Worm (Caenorhabditis elegans) whole organism, young adult: ENCODE data around the gene cdk-1.

Experiments used
- B0019.2 ChIP-seq: fragments of 200-800 bp; sonication (Bioruptor generic); conservative IDR thresholded peaks from 2 replicates; pipeline ENCODE4 v1.3.6; 2022; ENCODE audit warnings: missing genetic modification reagents, missing genetic modification characterization, missing compliant biosample characterization
- F23B12.7 ChIP-seq: sonication (generic microtip); optimal IDR thresholded peaks from 2 replicates; lab custom pipeline; 2017; ENCODE audit warnings: missing genetic modification characterization, mild to moderate bottlenecking, missing compliant biosample characterization, antibody characterized with exemption, moderate library complexity; ENCODE audit not compliant: insufficient read depth
- F33H1.4 ChIP-seq: fragments of 200-800 bp; sonication (Bioruptor generic); IDR thresholded peaks from 2 replicates; pipeline ENCODE4 v1.3.6; 2022; ENCODE audit warnings: missing genetic modification reagents, missing genetic modification characterization, missing compliant biosample characterization
- F39B2.1 ChIP-seq: fragments of 200-800 bp; sonication (Bioruptor generic); IDR thresholded peaks from 2 replicates; pipeline ENCODE4 v1.3.6; 2022; ENCODE audit warnings: missing genetic modification reagents, missing genetic modification characterization, missing compliant biosample characterization
- F52B5.7 ChIP-seq: sonication (generic microtip); optimal IDR thresholded peaks from 2 replicates; lab custom pipeline; 2016; ENCODE audit warnings: mild to moderate bottlenecking, missing genetic modification characterization, missing compliant biosample characterization
- K11D2.4 ChIP-seq: fragments of 200-800 bp; sonication (Bioruptor generic); IDR thresholded peaks from 2 replicates; pipeline ENCODE4 v1.3.6; 2022; ENCODE audit warnings: missing genetic modification reagents, missing genetic modification characterization, missing compliant biosample characterization
- Y53F4B.3 ChIP-seq: fragments of 200-800 bp; sonication (Bioruptor generic); IDR thresholded peaks from 2 replicates; pipeline ENCODE4 v1.3.6; 2022; ENCODE audit warnings: missing genetic modification reagents, missing genetic modification characterization, missing compliant biosample characterization
- Y56A3A.18 ChIP-seq: fragments of 200-800 bp; sonication (Bioruptor generic); IDR thresholded peaks from 2 replicates; pipeline ENCODE4 v1.3.6; 2022; ENCODE audit warnings: missing genetic modification reagents, missing genetic modification characterization, missing compliant biosample characterization
- Y79H2A.3 ChIP-seq: fragments of 200-800 bp; sonication (Bioruptor generic); conservative IDR thresholded peaks from 2 replicates; pipeline ENCODE4 v1.3.6; 2022; ENCODE audit warnings: missing genetic modification reagents, missing genetic modification characterization, missing compliant biosample characterization
- ama-1 ChIP-seq, 3 experiments: fragments of 150-350 bp in 1 of 3; sonication (generic microtip) in 2 of 3; optimal IDR thresholded peaks; 2 replicates each; lab custom pipeline; 2014 to 2018; ENCODE audit warnings: missing biosample characterization in 2 of 3, missing genetic modification characterization in 2 of 3, missing genetic modification reagents in 2 of 3
- aptf-3 ChIP-seq: fragments of 200-800 bp; sonication (Bioruptor generic); IDR thresholded peaks from 2 replicates; pipeline ENCODE4 v1.3.6; 2022; ENCODE audit warnings: missing genetic modification characterization, missing compliant biosample characterization
- atf-7 ChIP-seq: sonication (generic microtip); optimal IDR thresholded peaks from 2 replicates; lab custom pipeline; 2017; ENCODE audit warnings: mild to moderate bottlenecking, missing genetic modification characterization, missing compliant biosample characterization
- athp-1 ChIP-seq: sonication (generic microtip); optimal IDR thresholded peaks from 2 replicates; lab custom pipeline; 2017; ENCODE audit warnings: mild to moderate bottlenecking, missing genetic modification characterization, missing compliant biosample characterization
- attf-5 ChIP-seq: fragments of 200-800 bp; sonication (Bioruptor generic); optimal IDR thresholded peaks from 2 replicates; lab custom pipeline; 2018; ENCODE audit warnings: mild to moderate bottlenecking, missing genetic modification characterization, missing compliant biosample characterization
- attf-6 ChIP-seq: fragments of 200-800 bp; sonication (Bioruptor generic); IDR thresholded peaks from 2 replicates; pipeline ENCODE4 v1.3.6; 2022; ENCODE audit warnings: missing genetic modification reagents, missing genetic modification characterization, missing compliant biosample characterization
- bed-1 ChIP-seq: fragments of 200-800 bp; sonication (Bioruptor generic); IDR thresholded peaks from 2 replicates; pipeline ENCODE4 v1.3.6; 2022; ENCODE audit warnings: missing genetic modification reagents, missing genetic modification characterization, missing compliant biosample characterization
- bed-2 ChIP-seq: fragments of 200-800 bp; sonication (Bioruptor generic); IDR thresholded peaks from 2 replicates; pipeline ENCODE4 v1.3.6; 2022; ENCODE audit warnings: missing genetic modification reagents, missing genetic modification characterization, missing compliant biosample characterization
- ceh-40 ChIP-seq: fragments of 200-800 bp; sonication (Bioruptor generic); IDR thresholded peaks from 2 replicates; pipeline ENCODE4 v1.3.6; 2022; ENCODE audit warnings: missing genetic modification characterization, missing compliant biosample characterization
- ceh-79 ChIP-seq: sonication (generic microtip); optimal IDR thresholded peaks from 2 replicates; lab custom pipeline; 2017; ENCODE audit warnings: mild to moderate bottlenecking, missing genetic modification characterization, missing compliant biosample characterization
- die-1 ChIP-seq: sonication (generic microtip); optimal IDR thresholded peaks from 2 replicates; lab custom pipeline; 2016; ENCODE audit warnings: missing genotype, mild to moderate bottlenecking, missing genetic modification characterization, missing compliant biosample characterization
- dox-1 ChIP-seq: fragments of 200-800 bp; sonication (Bioruptor generic); IDR thresholded peaks from 2 replicates; pipeline ENCODE4 v1.3.6; 2022; ENCODE audit warnings: missing genetic modification reagents, missing genetic modification characterization, missing compliant biosample characterization
- dpff-1 ChIP-seq: sonication (generic microtip); optimal IDR thresholded peaks from 2 replicates; lab custom pipeline; 2017; ENCODE audit warnings: mild to moderate bottlenecking, missing genetic modification characterization, missing compliant biosample characterization
- efl-1 ChIP-seq: fragments of 150-350 bp; optimal IDR thresholded peaks from 2 replicates; lab custom pipeline; 2014; ENCODE audit warnings: missing biosample characterization, missing genetic modification reagents, missing genetic modification characterization
- egl-18 ChIP-seq: fragments of 200-800 bp; sonication (Bioruptor generic); IDR thresholded peaks from 2 replicates; pipeline ENCODE4 v1.3.6; 2022; ENCODE audit warnings: missing genetic modification reagents, missing genetic modification characterization, missing compliant biosample characterization
- ekl-4 ChIP-seq: fragments of 200-800 bp; sonication (Bioruptor generic); IDR thresholded peaks from 2 replicates; pipeline ENCODE4 v1.3.6; 2022; ENCODE audit warnings: missing genetic modification reagents, missing genetic modification characterization, missing compliant biosample characterization
- ets-4 ChIP-seq: fragments of 200-800 bp; sonication (Bioruptor generic); optimal IDR thresholded peaks from 2 replicates; lab custom pipeline; 2018; ENCODE audit warnings: mild to moderate bottlenecking, missing genetic modification characterization, missing compliant biosample characterization
- hlh-12 ChIP-seq: sonication (generic microtip); optimal IDR thresholded peaks from 2 replicates; lab custom pipeline; 2016; ENCODE audit warnings: missing genetic modification characterization, missing compliant biosample characterization
- hlh-26 ChIP-seq: fragments of 200-800 bp; sonication (Bioruptor generic); conservative IDR thresholded peaks from 2 replicates; pipeline ENCODE4 v1.3.6; 2022; ENCODE audit warnings: missing genetic modification reagents, missing genetic modification characterization, missing compliant biosample characterization
- hmg-20 ChIP-seq: fragments of 200-800 bp; sonication (Bioruptor generic); IDR thresholded peaks from 2 replicates; pipeline ENCODE4 v1.3.6; 2022; ENCODE audit warnings: missing genetic modification reagents, missing genetic modification characterization, missing compliant biosample characterization
- lin-26 ChIP-seq: fragments of 200-800 bp; sonication (Bioruptor generic); IDR thresholded peaks from 2 replicates; pipeline ENCODE4 v1.3.6; 2022; ENCODE audit warnings: missing genetic modification reagents, missing genetic modification characterization, missing compliant biosample characterization
- madf-8 ChIP-seq: fragments of 200-800 bp; sonication (Bioruptor generic); conservative IDR thresholded peaks from 2 replicates; pipeline ENCODE4 v1.3.6; 2022; ENCODE audit warnings: missing genetic modification reagents, missing genetic modification characterization, missing compliant biosample characterization
- mes-4 ChIP-seq: sonication (generic microtip); optimal IDR thresholded peaks from 2 replicates; lab custom pipeline; 2016; ENCODE audit warnings: missing genotype, missing genetic modification characterization, missing compliant biosample characterization
- mxl-1 ChIP-seq: sonication (generic microtip); optimal IDR thresholded peaks from 2 replicates; lab custom pipeline; 2016; ENCODE audit warnings: missing genetic modification characterization, missing compliant biosample characterization
- nfyb-1 ChIP-seq: fragments of 200-800 bp; sonication (Bioruptor generic); IDR thresholded peaks from 2 replicates; pipeline ENCODE4 v1.3.6; 2022; ENCODE audit warnings: missing genetic modification reagents, missing genetic modification characterization, missing compliant biosample characterization
- nhr-179 ChIP-seq: sonication (generic microtip); optimal IDR thresholded peaks from 2 replicates; lab custom pipeline; 2016; ENCODE audit warnings: mild to moderate bottlenecking, missing genetic modification characterization, missing compliant biosample characterization
- nhr-27 ChIP-seq: fragments of 200-800 bp; sonication (Bioruptor generic); optimal IDR thresholded peaks from 2 replicates; lab custom pipeline; 2018; ENCODE audit warnings: mild to moderate bottlenecking, missing genetic modification characterization, moderate library complexity, missing compliant biosample characterization
- pha-4 ChIP-seq: fragments of 150-350 bp; sonication (generic microtip); optimal IDR thresholded peaks from 2 replicates; lab custom pipeline; 2014; ENCODE audit warnings: missing biosample characterization, missing genetic modification reagents, missing genetic modification characterization
- rcor-1 ChIP-seq: fragments of 200-800 bp; sonication (Bioruptor generic); IDR thresholded peaks from 2 replicates; pipeline ENCODE4 v1.3.6; 2022; ENCODE audit warnings: missing genetic modification reagents, missing genetic modification characterization, missing compliant biosample characterization
- sdz-38 ChIP-seq: sonication (generic microtip); optimal IDR thresholded peaks from 2 replicates; lab custom pipeline; 2016; ENCODE audit warnings: missing genotype, missing genetic modification characterization, missing compliant biosample characterization
- snpc-1.1 ChIP-seq: sonication (generic microtip); optimal IDR thresholded peaks from 2 replicates; lab custom pipeline; 2017; ENCODE audit warnings: missing genetic modification characterization, mild to moderate bottlenecking, missing compliant biosample characterization, antibody characterized with exemption, moderate library complexity, missing genotype, missing genetic modification reagents; ENCODE audit not compliant: insufficient read depth
- snpc-1.3 ChIP-seq: sonication (generic microtip); optimal IDR thresholded peaks from 2 replicates; lab custom pipeline; 2017; ENCODE audit warnings: missing genetic modification characterization, mild to moderate bottlenecking, missing compliant biosample characterization, antibody characterized with exemption, moderate library complexity, missing genotype, missing genetic modification reagents; ENCODE audit not compliant: insufficient read depth
- snpc-3.4 ChIP-seq: sonication (generic microtip); optimal IDR thresholded peaks from 2 replicates; lab custom pipeline; 2017; ENCODE audit warnings: missing genetic modification characterization, mild to moderate bottlenecking, missing compliant biosample characterization, antibody characterized with exemption, moderate library complexity, missing genotype, missing genetic modification reagents
- tbx-9 ChIP-seq: sonication (generic microtip); optimal IDR thresholded peaks from 2 replicates; lab custom pipeline; 2016; ENCODE audit warnings: borderline replicate concordance, missing genetic modification characterization, inconsistent platforms, missing compliant biosample characterization
- tlf-1 ChIP-seq: fragments of 200-800 bp; sonication (Bioruptor generic); optimal IDR thresholded peaks from 2 replicates; lab custom pipeline; 2018; ENCODE audit warnings: mild to moderate bottlenecking, missing genetic modification characterization, missing compliant biosample characterization
- unc-62 ChIP-seq: fragments of 150-350 bp; optimal IDR thresholded peaks from 2 replicates; lab custom pipeline; 2014; ENCODE audit warnings: missing biosample characterization, missing genetic modification reagents, missing genetic modification characterization
- zfh-2 ChIP-seq: fragments of 200-800 bp; sonication (Bioruptor generic); conservative IDR thresholded peaks from 2 replicates; pipeline ENCODE4 v1.3.6; 2022; ENCODE audit warnings: missing genetic modification reagents, missing genetic modification characterization, missing compliant biosample characterization
- ztf-22 ChIP-seq: fragments of 200-800 bp; sonication (Bioruptor generic); optimal IDR thresholded peaks from 2 replicates; lab custom pipeline; 2018; ENCODE audit warnings: mild to moderate bottlenecking, missing genetic modification characterization, moderate library complexity, missing compliant biosample characterization
- ztf-26 ChIP-seq: sonication (generic microtip); optimal IDR thresholded peaks from 2 replicates; lab custom pipeline; 2017; ENCODE audit warnings: missing genetic modification characterization, missing compliant biosample characterization
- ztf-28 ChIP-seq: fragments of 200-800 bp; sonication (Bioruptor generic); IDR thresholded peaks from 2 replicates; pipeline ENCODE4 v1.3.6; 2022; ENCODE audit warnings: missing genetic modification reagents, missing genetic modification characterization, missing compliant biosample characterization
- ztf-3 ChIP-seq: fragments of 200-800 bp; sonication (Bioruptor generic); optimal IDR thresholded peaks from 2 replicates; lab custom pipeline; 2018; ENCODE audit warnings: mild to moderate bottlenecking, missing genetic modification characterization, missing compliant biosample characterization

The cdk-1 gene

ce11 chrIII:9758848-9759247 is 11.6 kb downstream of the cdk-1 start, which contains the start of gene rmd-1 (continued):
- no peak for TF ChIP-seq aptf-3 (GFP tag; lab: Robert Waterston, UW)
- TF ChIP-seq Y53F4B.3, result no peak
- TF ChIP-seq die-1 (tag; lab: Kevin White, UChicago), result no peak
- TF ChIP-seq K11D2.4 (GFP tag; lab: Robert Waterston, UW), result no peak
- TF ChIP-seq F52B5.7 (tag; lab: Kevin White, UChicago), result no peak
- no peak for TF ChIP-seq attf-5 (GFP tag; lab: Kevin White, UChicago)
- no peak for TF ChIP-seq ztf-22 (GFP tag; lab: Kevin White, UChicago)
- no peak for TF ChIP-seq dpff-1
- TF ChIP-seq ets-4 (GFP tag; lab: Kevin White, UChicago), result no peak
- TF ChIP-seq ztf-26, result no peak
- peak; percentile 29 for TF ChIP-seq snpc-1.3 (tag; lab: Kevin White, UChicago)
- no peak for TF ChIP-seq F23B12.7 (tag; lab: Kevin White, UChicago)
- no peak for TF ChIP-seq ceh-79
- TF ChIP-seq nhr-27 (tag; lab: Kevin White, UChicago), result no peak
- TF ChIP-seq ceh-40, result no peak
- TF ChIP-seq attf-6 (GFP tag; lab: Robert Waterston, UW), result no peak
- TF ChIP-seq ztf-28, result no peak
- TF ChIP-seq hlh-12 (tag; lab: Kevin White, UChicago), result no peak
- no peak for TF ChIP-seq ztf-3 (GFP tag; lab: Kevin White, UChicago)
- TF ChIP-seq tbx-9 (tag; lab: Kevin White, UChicago), result no peak
- TF ChIP-seq mxl-1 (tag; lab: Kevin White, UChicago), result no peak
- no peak for TF ChIP-seq atf-7
- TF ChIP-seq F39B2.1 (GFP tag; lab: Robert Waterston, UW), result no peak
- peak; percentile 72 for TF ChIP-seq F33H1.4 (GFP tag; lab: Robert Waterston, UW)
- no peak for TF ChIP-seq bed-2 (GFP tag; lab: Robert Waterston, UW)
- no peak for TF ChIP-seq nfyb-1
- no peak for TF ChIP-seq unc-62 (GFP tag; lab: Kevin White, UChicago)
- no peak for TF ChIP-seq zfh-2 (GFP tag; lab: Robert Waterston, UW)
- peak; percentile 71 for TF ChIP-seq snpc-3.4 (tag; lab: Kevin White, UChicago)
- no peak for TF ChIP-seq lin-26 (GFP tag; lab: Robert Waterston, UW)
- TF ChIP-seq tlf-1 (GFP tag; lab: Kevin White, UChicago), result peak; percentile 8
- peak; percentile 9; the same call in 1 of the 2 replicates for TF ChIP-seq ekl-4 (GFP tag; lab: Robert Waterston, UW)
- TF ChIP-seq bed-1 (GFP tag; lab: Robert Waterston, UW), result no peak
- peak; percentile 41 for TF ChIP-seq dox-1 (GFP tag; lab: Robert Waterston, UW)
- TF ChIP-seq ama-1 (optimal IDR thresholded peaks at IDR 0.05; lab: Kevin White, UChicago), result no peak
- TF ChIP-seq ama-1 (GFP tag; optimal IDR thresholded peaks at IDR 0.05; lab: Kevin White, UChicago), result no peak
- no peak for TF ChIP-seq nhr-179 (tag; lab: Kevin White, UChicago)
- TF ChIP-seq Y56A3A.18 (GFP tag; lab: Robert Waterston, UW), result no peak
- no peak for TF ChIP-seq snpc-1.1
- no peak for TF ChIP-seq egl-18 (GFP tag; lab: Robert Waterston, UW)
- no peak for TF ChIP-seq Y79H2A.3 (GFP tag; lab: Robert Waterston, UW)
- peak; percentile 94 for TF ChIP-seq efl-1 (GFP tag; lab: Kevin White, UChicago)
- no peak for TF ChIP-seq pha-4 (tag; lab: Kevin White, UChicago)
- no peak for TF ChIP-seq athp-1
- no peak for TF ChIP-seq hlh-26 (GFP tag; lab: Robert Waterston, UW)
- no peak for TF ChIP-seq sdz-38 (tag; lab: Kevin White, UChicago)
- no peak for TF ChIP-seq hmg-20 (GFP tag; lab: Robert Waterston, UW)
- peak; percentile 42; the same call in 1 of the 2 replicates for TF ChIP-seq rcor-1
- TF ChIP-seq madf-8 (GFP tag; lab: Robert Waterston, UW), result peak; percentile 88
- TF ChIP-seq mes-4 (tag; lab: Kevin White, UChicago), result no peak
- no peak for TF ChIP-seq B0019.2 (GFP tag; lab: Robert Waterston, UW)
